Fruit fly (Drosophila melanogaster) whole organism, pupa: ENCODE measurements around the gene Prosalpha2.

Experiments
- CG10348 ChIP-seq: fragments of 200-800 bp; sonication (Bioruptor generic); IDR thresholded peaks from 2 replicates; pipeline ENCODE4 v1.3.6; 2022; ENCODE audit warnings: missing biosample characterization, missing genetic modification characterization
- CG12605 ChIP-seq: fragments of 200-800 bp; sonication (Bioruptor generic); IDR thresholded peaks from 2 replicates; pipeline ENCODE4 v1.3.6; 2022; ENCODE audit warnings: missing biosample characterization, missing genetic modification characterization
- CG13204 ChIP-seq: fragments of 200-800 bp; sonication (Bioruptor generic); optimal IDR thresholded peaks from 2 replicates; lab custom pipeline; 2018; ENCODE audit warnings: missing biosample characterization, mild to moderate bottlenecking, missing genetic modification characterization, moderate library complexity
- CG14655 ChIP-seq: fragments of 200-800 bp; sonication (Bioruptor generic); optimal IDR thresholded peaks from 3 replicates; lab custom pipeline; 2017; ENCODE audit warnings: mild to moderate bottlenecking, missing biosample characterization, missing genetic modification reagents, missing genetic modification characterization
- CG15710 ChIP-seq: fragments of 200-800 bp; sonication (Bioruptor generic); optimal IDR thresholded peaks from 2 replicates; lab custom pipeline; 2018; ENCODE audit warnings: missing biosample characterization, mild to moderate bottlenecking, missing genetic modification characterization, moderate library complexity
- CG32121 ChIP-seq: fragments of 200-800 bp; sonication (Bioruptor generic); IDR thresholded peaks from 2 replicates; pipeline ENCODE4 v1.3.6; 2022; ENCODE audit warnings: missing biosample characterization, missing genetic modification characterization
- D1 ChIP-seq: fragments of 200-800 bp; sonication (Bioruptor generic); optimal IDR thresholded peaks from 2 replicates; lab custom pipeline; 2018; ENCODE audit warnings: missing biosample characterization, mild to moderate bottlenecking, missing genetic modification characterization, moderate library complexity
- EcR ChIP-seq: fragments of 200-800 bp; sonication (Bioruptor generic); optimal IDR thresholded peaks from 3 replicates; lab custom pipeline; 2019; ENCODE audit warnings: missing biosample characterization, missing genetic modification characterization, mild to moderate bottlenecking, moderate library complexity, missing genetic modification reagents
- Snoo ChIP-seq: fragments of 200-800 bp; sonication (Bioruptor generic); optimal IDR thresholded peaks from 3 replicates; lab custom pipeline; 2017; ENCODE audit warnings: missing biosample characterization, mild to moderate bottlenecking, missing genetic modification characterization, inconsistent platforms
- rn ChIP-seq: fragments of 200-800 bp; sonication (Bioruptor generic); IDR thresholded peaks from 2 replicates; pipeline ENCODE4 v1.3.6; 2022; ENCODE audit warnings: missing biosample characterization, missing genetic modification characterization

DNA sequence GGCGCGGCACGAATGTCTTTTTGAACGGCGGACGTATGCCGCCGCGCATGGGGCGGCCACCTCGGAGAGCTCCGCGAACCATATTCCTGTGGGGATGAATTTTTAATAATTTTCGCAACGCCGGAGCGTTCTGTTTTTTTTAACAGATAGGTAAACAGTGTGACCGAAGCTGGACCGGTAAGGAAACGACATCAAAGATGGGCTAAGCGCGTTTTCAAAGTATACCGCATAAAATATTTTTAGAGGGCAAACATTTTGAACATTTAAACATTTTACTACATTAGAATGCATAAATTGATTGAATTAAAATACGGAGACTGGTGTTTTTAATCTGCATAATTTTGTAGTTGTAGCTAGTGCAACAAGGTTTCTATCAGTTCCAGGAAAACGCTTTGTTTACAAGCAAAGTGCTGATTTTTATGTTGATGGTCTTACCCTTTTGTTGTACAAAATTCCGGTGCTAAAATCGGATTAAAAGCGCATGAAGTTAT is 2.0 kb upstream of the Prosalpha2 start, which contains the start of the genes CG5641 and CG5245:
- TF ChIP-seq CG32121 (GFP tag; lab: Robert Waterston, UW) (no peak), Snoo (tag; lab: Kevin White, UChicago) (no peak), CG13204 (GFP tag; lab: Kevin White, UChicago) (no peak), CG10348 (GFP tag; lab: Robert Waterston, UW) (no peak), D1 (no peak), EcR (GFP tag; lab: Kevin White, UChicago) (no peak), CG14655 (no peak), CG15710 (tag; lab: Kevin White, UChicago) (no peak), rn (GFP tag; lab: Robert Waterston, UW) (no peak), CG12605 (GFP tag; lab: Robert Waterston, UW) (no peak)
